Worm (Caenorhabditis elegans) whole organism, L4 larva: Measurements from ENCODE around the gene T01D3.6.

Source experiments
- F49E8.2 ChIP-seq: sonication (generic microtip); optimal IDR thresholded peaks from 2 replicates; lab custom pipeline; 2016; ENCODE audit warnings: missing compliant biosample characterization, mild to moderate bottlenecking, missing genetic modification characterization, borderline replicate concordance
- T20F7.1 ChIP-seq: fragments of 200-800 bp; sonication (Bioruptor generic); optimal IDR thresholded peaks from 2 replicates; lab custom pipeline; 2018; ENCODE audit warnings: mild to moderate bottlenecking, missing genetic modification characterization, missing compliant biosample characterization
- T26A8.4 ChIP-seq: fragments of 200-800 bp; sonication (Bioruptor generic); IDR thresholded peaks from 2 replicates; pipeline ENCODE4 v1.3.6; 2022; ENCODE audit warnings: missing genetic modification characterization, missing compliant biosample characterization
- Y48G9A.11 ChIP-seq: fragments of 200-800 bp; sonication (Bioruptor generic); IDR thresholded peaks from 2 replicates; pipeline ENCODE4 v1.3.6; 2022; ENCODE audit warnings: missing genetic modification reagents, missing genetic modification characterization, missing compliant biosample characterization
- ZK337.2 ChIP-seq: fragments of 200-800 bp; sonication (Bioruptor generic); IDR thresholded peaks from 2 replicates; pipeline ENCODE4 v1.3.6; 2022; ENCODE audit warnings: missing genetic modification reagents, missing genetic modification characterization, missing compliant biosample characterization
- ZK546.5 ChIP-seq, 2 experiments: sonication (generic microtip); optimal IDR thresholded peaks; 2 replicates each; lab custom pipeline; 2017; ENCODE audit warnings: missing biosample characterization in 2 of 2, missing genetic modification characterization in 2 of 2
- aha-1 ChIP-seq: fragments of 150-350 bp; peaks from one replicate; lab custom pipeline; 2014; ENCODE audit warnings: missing biosample characterization, missing genetic modification characterization
- attf-4 ChIP-seq: sonication (generic microtip); optimal IDR thresholded peaks from 3 replicates; lab custom pipeline; 2017; ENCODE audit warnings: missing biosample characterization, missing genetic modification characterization
- ceh-28 ChIP-seq: fragments of 150-350 bp; optimal IDR thresholded peaks from 2 replicates; lab custom pipeline; 2014; ENCODE audit warnings: missing biosample characterization, missing genetic modification reagents, missing genetic modification characterization
- cey-2 ChIP-seq: sonication (generic microtip); optimal IDR thresholded peaks from 3 replicates; lab custom pipeline; 2017; ENCODE audit warnings: missing genetic modification characterization, mild to moderate bottlenecking, missing compliant biosample characterization, antibody characterized with exemption, borderline replicate concordance; ENCODE audit not compliant: insufficient read depth
- daf-16 ChIP-seq, 3 experiments: sonication (generic microtip); optimal IDR thresholded peaks; 2 replicates each; lab custom pipeline; 2016 to 2017; ENCODE audit warnings: missing genetic modification characterization in 3 of 3, missing genetic modification reagents in 3 of 3, mild to moderate bottlenecking in 2 of 3, missing compliant biosample characterization in 2 of 3, missing biosample characterization in 1 of 3, moderate library complexity in 1 of 3
- daf-8 ChIP-seq: fragments of 200-800 bp; sonication (Bioruptor generic); IDR thresholded peaks from 2 replicates; pipeline ENCODE4 v1.3.6; 2022; ENCODE audit warnings: missing genetic modification characterization, missing compliant biosample characterization
- dmd-6 ChIP-seq: fragments of 200-800 bp; sonication (Bioruptor generic); IDR thresholded peaks from 2 replicates; pipeline ENCODE4 v1.3.6; 2022; ENCODE audit warnings: missing genetic modification reagents, missing genetic modification characterization, missing compliant biosample characterization
- dmd-9 ChIP-seq: fragments of 200-800 bp; sonication (Bioruptor generic); IDR thresholded peaks from 2 replicates; pipeline ENCODE4 v1.3.6; 2022; ENCODE audit warnings: missing genetic modification reagents, missing genetic modification characterization, missing compliant biosample characterization
- dpl-1 ChIP-seq: fragments of 150-350 bp; optimal IDR thresholded peaks from 2 replicates; lab custom pipeline; 2014; ENCODE audit warnings: missing biosample characterization, missing genetic modification reagents, missing genetic modification characterization
- duxl-1 ChIP-seq: sonication (generic microtip); optimal IDR thresholded peaks from 2 replicates; lab custom pipeline; 2016; ENCODE audit warnings: mild to moderate bottlenecking, missing genetic modification characterization, moderate library complexity, missing compliant biosample characterization; ENCODE audit not compliant: poor library complexity
- dve-1 ChIP-seq: sonication (generic microtip); optimal IDR thresholded peaks from 2 replicates; lab custom pipeline; 2017; ENCODE audit warnings: antibody characterized with exemption, mild to moderate bottlenecking, missing genetic modification characterization, missing compliant biosample characterization; ENCODE audit not compliant: insufficient read depth
- hif-1 ChIP-seq, 2 experiments: sonication (generic microtip); optimal IDR thresholded peaks; 2 replicates each; lab custom pipeline; 2016 to 2017; ENCODE audit warnings: missing compliant biosample characterization in 2 of 2, missing genetic modification characterization in 2 of 2, missing genetic modification reagents in 2 of 2, missing genotype in 2 of 2, mild to moderate bottlenecking in 1 of 2
- hlh-11 ChIP-seq: fragments of 200-800 bp; sonication (Bioruptor generic); optimal IDR thresholded peaks from 2 replicates; lab custom pipeline; 2018; ENCODE audit warnings: mild to moderate bottlenecking, missing genetic modification characterization, missing compliant biosample characterization
- lim-7 ChIP-seq: fragments of 200-800 bp; sonication (Bioruptor generic); IDR thresholded peaks from 2 replicates; pipeline ENCODE4 v1.3.6; 2022; ENCODE audit warnings: missing genetic modification characterization, missing compliant biosample characterization
- lin-1 ChIP-seq: fragments of 200-800 bp; sonication (Bioruptor generic); IDR thresholded peaks from 2 replicates; pipeline ENCODE4 v1.3.6; 2022; ENCODE audit warnings: missing genetic modification reagents, missing genetic modification characterization, missing compliant biosample characterization
- lin-13 ChIP-seq: fragments of 150-350 bp; optimal IDR thresholded peaks from 2 replicates; lab custom pipeline; 2014; ENCODE audit warnings: missing biosample characterization, missing genetic modification reagents, missing genetic modification characterization
- lin-29 ChIP-seq: fragments of 200-800 bp; sonication (Bioruptor generic); IDR thresholded peaks from 2 replicates; pipeline ENCODE4 v1.3.6; 2022; ENCODE audit warnings: missing genetic modification reagents, missing genetic modification characterization, missing compliant biosample characterization
- lin-39 ChIP-seq: fragments of 150-350 bp; optimal IDR thresholded peaks from 2 replicates; lab custom pipeline; 2014; ENCODE audit warnings: missing biosample characterization, missing genetic modification reagents, missing genetic modification characterization
- madf-5 ChIP-seq, 2 experiments: fragments of 200-800 bp; sonication (Bioruptor generic); IDR thresholded peaks; 2 replicates each; pipeline ENCODE4 v1.3.6; 2022; ENCODE audit warnings: missing compliant biosample characterization in 2 of 2, missing genetic modification characterization in 2 of 2
- mdl-1 ChIP-seq, 2 experiments: fragments of 150-350 bp in 1 of 2; sonication (generic microtip) in 1 of 2; optimal IDR thresholded peaks; 2 replicates each; lab custom pipeline; 2014 to 2017; ENCODE audit warnings: missing biosample characterization in 2 of 2, missing genetic modification characterization in 2 of 2
- mdt-29 ChIP-seq: fragments of 200-800 bp; sonication (Bioruptor generic); IDR thresholded peaks from 2 replicates; pipeline ENCODE4 v1.3.6; 2022; ENCODE audit warnings: missing genetic modification reagents, missing genetic modification characterization, missing compliant biosample characterization
- mep-1 ChIP-seq: fragments of 150-350 bp; sonication (generic microtip); optimal IDR thresholded peaks from 3 replicates; lab custom pipeline; 2014; ENCODE audit warnings: missing biosample characterization, missing genetic modification characterization
- nhr-10 ChIP-seq: fragments of 150-350 bp; optimal IDR thresholded peaks from 2 replicates; lab custom pipeline; 2014; ENCODE audit warnings: missing biosample characterization, missing genetic modification characterization
- nhr-102 ChIP-seq: sonication (generic microtip); optimal IDR thresholded peaks from 2 replicates; lab custom pipeline; 2016; ENCODE audit warnings: mild to moderate bottlenecking, missing genetic modification characterization, moderate library complexity, missing compliant biosample characterization
- nhr-237 ChIP-seq: sonication (generic microtip); optimal IDR thresholded peaks from 2 replicates; lab custom pipeline; 2017; ENCODE audit warnings: missing biosample characterization, missing genetic modification characterization
- nhr-25 ChIP-seq: sonication (generic microtip); optimal IDR thresholded peaks from 2 replicates; lab custom pipeline; 2017; ENCODE audit warnings: missing genetic modification characterization, mild to moderate bottlenecking, missing compliant biosample characterization, antibody characterized with exemption, moderate library complexity, borderline replicate concordance; ENCODE audit not compliant: insufficient read depth
- nhr-28 ChIP-seq: fragments of 150-350 bp; optimal IDR thresholded peaks from 2 replicates; lab custom pipeline; 2014; ENCODE audit warnings: missing biosample characterization, missing genetic modification characterization
- nhr-48 ChIP-seq: sonication (generic microtip); optimal IDR thresholded peaks from 2 replicates; lab custom pipeline; 2016; ENCODE audit warnings: mild to moderate bottlenecking, missing genetic modification characterization, missing compliant biosample characterization
- nhr-6 ChIP-seq: fragments of 150-350 bp; optimal IDR thresholded peaks from 2 replicates; lab custom pipeline; 2014; ENCODE audit warnings: missing biosample characterization, missing genetic modification characterization
- nhr-77 ChIP-seq: fragments of 150-350 bp; optimal IDR thresholded peaks from 2 replicates; lab custom pipeline; 2014; ENCODE audit warnings: missing biosample characterization, missing genetic modification characterization
- php-3 ChIP-seq: fragments of 200-800 bp; sonication (Bioruptor generic); IDR thresholded peaks from 2 replicates; pipeline ENCODE4 v1.3.6; 2022; ENCODE audit warnings: missing genetic modification reagents, missing genetic modification characterization, missing compliant biosample characterization
- pqm-1 ChIP-seq: sonication (generic microtip); optimal IDR thresholded peaks from 2 replicates; lab custom pipeline; 2017; ENCODE audit warnings: missing biosample characterization, missing genetic modification characterization
- snpc-4 ChIP-seq: fragments of 150-350 bp; optimal IDR thresholded peaks from 2 replicates; lab custom pipeline; 2014; ENCODE audit warnings: missing biosample characterization, missing genetic modification characterization
- unc-62 ChIP-seq, 3 experiments: fragments of 150-350 bp in 1 of 3; sonication (generic microtip); optimal IDR thresholded peaks in 2 of 3; peaks in 1 of 3; 1 replicate in 1 of 3; 2 replicates in 2 of 3; lab custom pipeline; 2014 to 2017; ENCODE audit warnings: missing biosample characterization in 3 of 3, missing genetic modification characterization in 3 of 3, missing genetic modification reagents in 3 of 3, missing genotype in 1 of 3
- zag-1 ChIP-seq: fragments of 150-350 bp; optimal IDR thresholded peaks from 2 replicates; lab custom pipeline; 2014; ENCODE audit warnings: missing biosample characterization, missing genetic modification characterization
- zfp-2 ChIP-seq: sonication (generic microtip); optimal IDR thresholded peaks from 2 replicates; lab custom pipeline; 2016; ENCODE audit warnings: mild to moderate bottlenecking, missing genetic modification characterization, missing compliant biosample characterization
- zfp-3 ChIP-seq: fragments of 200-800 bp; sonication (Bioruptor generic); conservative IDR thresholded peaks from 2 replicates; pipeline ENCODE4 v1.3.6; 2022; ENCODE audit warnings: missing genetic modification reagents, missing genetic modification characterization, missing compliant biosample characterization
- zip-2 ChIP-seq: fragments of 150-350 bp; optimal IDR thresholded peaks from 2 replicates; lab custom pipeline; 2014; ENCODE audit warnings: missing biosample characterization, missing genetic modification characterization

The T01D3.6 gene

ce11 chrV:13744901-13745300, 28.3 kb downstream of the T01D3.6 start, which contains the start of gene F35E12.9:
TSS of gene F35E12.9 (minus strand) at chrV:13745127.
- TF ChIP-seq mdl-1 (tag; optimal IDR thresholded peaks at IDR 0.05; lab: Kevin White, UChicago) (no peak), php-3 (GFP tag; lab: Robert Waterston, UW) (peak; percentile 78), dmd-6 (GFP tag; lab: Robert Waterston, UW) (peak; percentile 81), nhr-48 (tag; lab: Kevin White, UChicago) (peak; percentile 33), attf-4 (tag; lab: Kevin White, UChicago) (no peak), mep-1 (tag; lab: Kevin White, UChicago) (peak; percentile 23), nhr-6 (tag; lab: Kevin White, UChicago) (peak; percentile 45), nhr-237 (tag; lab: Kevin White, UChicago) (no peak), zip-2 (tag; lab: Kevin White, UChicago) (peak; percentile 16), nhr-77 (tag; lab: Kevin White, UChicago) (peak; percentile 35), aha-1 (peak; percentile 85), lim-7 (GFP tag; lab: Robert Waterston, UW) (no peak), nhr-102 (tag; lab: Kevin White, UChicago) (peak; percentile 24), nhr-28 (peak; percentile 83), hlh-11 (tag; lab: Kevin White, UChicago) (peak; percentile 59), daf-16 (GFP tag; optimal IDR thresholded peaks at IDR 0.05; lab: Kevin White, UChicago) (no peak), daf-16 (tag; optimal IDR thresholded peaks at IDR 0.05; lab: Kevin White, UChicago) (peak; percentile 85), lin-13 (no peak), dve-1 (peak; percentile 87), dpl-1 (GFP tag; lab: Kevin White, UChicago) (no peak), T20F7.1 (GFP tag; lab: Kevin White, UChicago) (no peak), pqm-1 (tag; lab: Kevin White, UChicago) (peak; percentile 98)

DNA sequence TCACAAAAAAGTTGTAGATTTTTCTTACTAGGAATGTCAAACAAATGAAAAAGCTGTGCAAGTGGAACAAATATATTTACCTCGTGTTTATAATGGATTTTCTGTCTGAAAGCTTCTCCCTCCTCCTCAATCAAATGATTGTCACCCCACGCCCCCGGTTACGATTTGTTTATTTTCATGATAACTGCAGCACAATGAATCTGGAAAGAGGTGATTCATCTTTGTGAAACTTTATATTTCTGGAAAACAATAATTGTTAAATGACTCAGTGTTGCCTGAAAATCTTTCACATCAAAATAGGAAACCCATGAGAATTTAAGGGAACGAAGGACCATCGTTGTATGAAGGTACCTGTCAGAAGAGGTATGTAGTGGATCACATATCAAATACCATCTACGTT, 32.0 kb downstream of the T01D3.6 start, which contains the start of gene F35E12.10:
F35E12.10 (minus strand) TSS at position 101 of the 400 bp plus-strand sequence.
- peak in 1 of 2 experiments; percentile 37 for TF ChIP-seq unc-62 (GFP tag; optimal IDR thresholded peaks at IDR 0.05 in 1 of 2; lab: Kevin White, UChicago)
- no peak for TF ChIP-seq unc-62 (tag; optimal IDR thresholded peaks at IDR 0.05; lab: Kevin White, UChicago)
- TF ChIP-seq php-3 (GFP tag; lab: Robert Waterston, UW): no peak
- peak; percentile 69 for TF ChIP-seq aha-1

ce11 chrV:13751811-13752210, 35.2 kb downstream of the T01D3.6 start, which contains the start of gene cld-9:
TSS of gene cld-9 (minus strand) at chrV:13751891.
- TF ChIP-seq snpc-4 (tag; lab: Kevin White, UChicago): no peak
- no peak for TF ChIP-seq Y48G9A.11
- TF ChIP-seq cey-2 (tag; lab: Kevin White, UChicago): no peak
- peak; percentile 51 for TF ChIP-seq pqm-1 (tag; lab: Kevin White, UChicago)
- no peak for TF ChIP-seq zfp-2 (tag; lab: Kevin White, UChicago)
- TF ChIP-seq ceh-28: no peak
- TF ChIP-seq mdt-29 (GFP tag; lab: Robert Waterston, UW): no peak
- no peak for TF ChIP-seq hif-1 (tag; optimal IDR thresholded peaks at IDR 0.05; lab: Kevin White, UChicago)
- 0 out of 2 replicates have a peak, but pooled peaks have one; percentile 30 for TF ChIP-seq php-3 (GFP tag; lab: Robert Waterston, UW)
- no peak for TF ChIP-seq duxl-1 (tag; lab: Kevin White, UChicago)
- TF ChIP-seq daf-8 (GFP tag; lab: Robert Waterston, UW): no peak
- TF ChIP-seq nhr-10 (tag; lab: Kevin White, UChicago): no peak
- TF ChIP-seq zfp-3 (GFP tag; lab: Robert Waterston, UW): no peak
- TF ChIP-seq madf-5 (GFP tag; IDR thresholded peaks at IDR 0.05; lab: Robert Waterston, UW): no peak
- TF ChIP-seq F49E8.2 (tag; lab: Kevin White, UChicago): no peak
- no peak for TF ChIP-seq ZK337.2 (GFP tag; lab: Robert Waterston, UW)
- no peak for TF ChIP-seq zag-1 (tag; lab: Kevin White, UChicago)
- peak; percentile 7 for TF ChIP-seq hlh-11 (tag; lab: Kevin White, UChicago)
- TF ChIP-seq lin-39 (tag; lab: Kevin White, UChicago): no peak
- no peak for TF ChIP-seq T26A8.4 (GFP tag; lab: Robert Waterston, UW)
- TF ChIP-seq dmd-9 (GFP tag; lab: Robert Waterston, UW): no peak
- TF ChIP-seq lin-1 (GFP tag; lab: Robert Waterston, UW): no peak
- no peak for TF ChIP-seq dve-1
- no peak for TF ChIP-seq daf-16 (GFP tag; optimal IDR thresholded peaks at IDR 0.05; lab: Kevin White, UChicago)
- TF ChIP-seq daf-16 (tag; optimal IDR thresholded peaks at IDR 0.05; lab: Kevin White, UChicago): peak; percentile 63
- peak; percentile 0 for TF ChIP-seq nhr-28
- peak; percentile 28 for TF ChIP-seq nhr-77 (tag; lab: Kevin White, UChicago)
- no peak for TF ChIP-seq lin-13
- no peak for TF ChIP-seq ZK546.5 (tag; optimal IDR thresholded peaks at IDR 0.05; lab: Kevin White, UChicago)
- TF ChIP-seq dmd-6 (GFP tag; lab: Robert Waterston, UW): peak; percentile 65
- no peak for TF ChIP-seq nhr-25 (tag; lab: Kevin White, UChicago)
- TF ChIP-seq lin-29 (GFP tag; lab: Robert Waterston, UW): no peak
